Worm (Caenorhabditis elegans) whole organism, L3 larva: ENCODE results near the gene T05A8.7.

ENCODE experiments used
- R02D3.7 ChIP-seq: fragments of 150-350 bp; optimal IDR thresholded peaks from 2 replicates; lab custom pipeline; 2014; ENCODE audit warnings: missing biosample characterization, missing genetic modification characterization
- ZK546.5 ChIP-seq: sonication (generic microtip); optimal IDR thresholded peaks from 2 replicates; lab custom pipeline; 2017; ENCODE audit warnings: missing biosample characterization, missing genetic modification characterization
- aly-2 ChIP-seq: fragments of 150-350 bp; optimal IDR thresholded peaks from 2 replicates; lab custom pipeline; 2014; ENCODE audit warnings: missing biosample characterization, missing genetic modification characterization
- ama-1 ChIP-seq: fragments of 150-350 bp; optimal IDR thresholded peaks from 2 replicates; lab custom pipeline; 2018
- ceh-28 ChIP-seq: fragments of 150-350 bp; optimal IDR thresholded peaks from 2 replicates; lab custom pipeline; 2014; ENCODE audit warnings: missing biosample characterization, missing genetic modification reagents, missing genetic modification characterization
- ceh-82 ChIP-seq: fragments of 150-350 bp; optimal IDR thresholded peaks from 2 replicates; lab custom pipeline; 2014; ENCODE audit warnings: missing biosample characterization, missing genetic modification characterization
- ceh-9 ChIP-seq: sonication (generic microtip); optimal IDR thresholded peaks from 2 replicates; lab custom pipeline; 2018; ENCODE audit warnings: missing biosample characterization, missing genetic modification characterization
- daf-12 ChIP-seq: fragments of 150-350 bp; optimal IDR thresholded peaks from 2 replicates; lab custom pipeline; 2014; ENCODE audit warnings: missing biosample characterization, missing genetic modification reagents, missing genetic modification characterization
- egl-27 ChIP-seq: sonication (generic microtip); optimal IDR thresholded peaks from 4 replicates; lab custom pipeline; 2017; ENCODE audit warnings: missing biosample characterization, missing genetic modification reagents, missing genetic modification characterization
- egl-5 ChIP-seq: fragments of 150-350 bp; optimal IDR thresholded peaks from 2 replicates; lab custom pipeline; 2017; ENCODE audit warnings: missing biosample characterization, missing genetic modification reagents, missing genetic modification characterization, inconsistent platforms
- elt-1 ChIP-seq: fragments of 150-350 bp; optimal IDR thresholded peaks from 2 replicates; lab custom pipeline; 2014; ENCODE audit warnings: missing biosample characterization, missing genetic modification characterization
- elt-2 ChIP-seq: sonication (generic microtip); optimal IDR thresholded peaks from 2 replicates; lab custom pipeline; 2016; ENCODE audit warnings: missing genetic modification reagents, mild to moderate bottlenecking, missing genetic modification characterization, missing compliant biosample characterization
- elt-3 ChIP-seq, 3 experiments: fragments of 150-350 bp in 1 of 3; sonication (generic microtip) in 2 of 3; optimal IDR thresholded peaks; 2 replicates in 2 of 3; 4 replicates in 1 of 3; lab custom pipeline; 2014 to 2017; ENCODE audit warnings: missing biosample characterization in 3 of 3, missing genetic modification characterization in 3 of 3
- eor-1 ChIP-seq, 2 experiments: fragments of 150-350 bp; optimal IDR thresholded peaks; 2 replicates each; lab custom pipeline; 2014 to 2018; ENCODE audit warnings: missing biosample characterization in 2 of 2, missing genetic modification characterization in 2 of 2
- fkh-10 ChIP-seq: sonication (generic microtip); optimal IDR thresholded peaks from 2 replicates; lab custom pipeline; 2017; ENCODE audit warnings: missing biosample characterization, missing genetic modification reagents, missing genetic modification characterization
- fkh-2 ChIP-seq: fragments of 150-350 bp; optimal IDR thresholded peaks from 2 replicates; lab custom pipeline; 2014; ENCODE audit warnings: missing biosample characterization, missing genetic modification reagents, missing genetic modification characterization
- lin-15B ChIP-seq: fragments of 150-350 bp; optimal IDR thresholded peaks from 2 replicates; lab custom pipeline; 2014; ENCODE audit warnings: missing biosample characterization, missing genetic modification characterization
- lin-39 ChIP-seq: fragments of 150-350 bp; optimal IDR thresholded peaks from 2 replicates; lab custom pipeline; 2018; ENCODE audit warnings: missing biosample characterization, missing genetic modification reagents, missing genetic modification characterization
- lsy-12 ChIP-seq: sonication (generic microtip); optimal IDR thresholded peaks from 2 replicates; lab custom pipeline; 2016; ENCODE audit warnings: mild to moderate bottlenecking, missing genetic modification characterization, missing compliant biosample characterization
- mdl-1 ChIP-seq: fragments of 150-350 bp; optimal IDR thresholded peaks from 2 replicates; lab custom pipeline; 2014; ENCODE audit warnings: missing biosample characterization, missing genetic modification characterization
- mml-1 ChIP-seq: fragments of 150-350 bp; sonication (generic microtip); optimal IDR thresholded peaks from 3 replicates; lab custom pipeline; 2014; ENCODE audit warnings: missing biosample characterization, missing genetic modification characterization
- nfya-1 ChIP-seq: sonication (generic microtip); optimal IDR thresholded peaks from 2 replicates; lab custom pipeline; 2017; ENCODE audit warnings: missing genetic modification characterization, mild to moderate bottlenecking, missing compliant biosample characterization, antibody characterized with exemption, moderate library complexity; ENCODE audit not compliant: insufficient read depth
- nhr-11 ChIP-seq: fragments of 150-350 bp; optimal IDR thresholded peaks from 2 replicates; lab custom pipeline; 2014; ENCODE audit warnings: missing biosample characterization, missing genetic modification characterization
- nhr-23 ChIP-seq: fragments of 150-350 bp; optimal IDR thresholded peaks from 2 replicates; lab custom pipeline; 2014; ENCODE audit warnings: missing biosample characterization, missing genetic modification reagents, missing genetic modification characterization
- nhr-237 ChIP-seq: fragments of 150-350 bp; optimal IDR thresholded peaks from 2 replicates; lab custom pipeline; 2014; ENCODE audit warnings: missing biosample characterization, missing genetic modification characterization
- nhr-25 ChIP-seq: sonication (generic microtip); optimal IDR thresholded peaks from 2 replicates; lab custom pipeline; 2017; ENCODE audit warnings: missing biosample characterization, missing genetic modification characterization
- nhr-28 ChIP-seq: fragments of 150-350 bp; optimal IDR thresholded peaks from 2 replicates; lab custom pipeline; 2014; ENCODE audit warnings: missing biosample characterization, missing genetic modification characterization
- nhr-43 ChIP-seq: sonication (generic microtip); optimal IDR thresholded peaks from 2 replicates; lab custom pipeline; 2016; ENCODE audit warnings: mild to moderate bottlenecking, missing genetic modification characterization, missing compliant biosample characterization; ENCODE audit not compliant: poor library complexity, severe bottlenecking
- nhr-77 ChIP-seq: fragments of 150-350 bp; optimal IDR thresholded peaks from 2 replicates; lab custom pipeline; 2014; ENCODE audit warnings: missing biosample characterization, missing genetic modification characterization
- pha-4 ChIP-seq: fragments of 150-350 bp; optimal IDR thresholded peaks from 2 replicates; lab custom pipeline; 2014; ENCODE audit warnings: missing biosample characterization, missing genetic modification reagents, missing genetic modification characterization
- pqm-1 ChIP-seq: fragments of 150-350 bp; optimal IDR thresholded peaks from 2 replicates; lab custom pipeline; 2017; ENCODE audit warnings: missing biosample characterization, missing genetic modification characterization, inconsistent platforms
- sea-2 ChIP-seq: fragments of 150-350 bp; sonication (generic microtip); optimal IDR thresholded peaks from 4 replicates; lab custom pipeline; 2014; ENCODE audit warnings: missing biosample characterization, missing genetic modification reagents, missing genetic modification characterization
- skn-1 ChIP-seq: fragments of 150-350 bp; optimal IDR thresholded peaks from 2 replicates; lab custom pipeline; 2014; ENCODE audit warnings: missing biosample characterization, missing genetic modification characterization
- snpc-4 ChIP-seq: fragments of 150-350 bp; optimal IDR thresholded peaks from 2 replicates; lab custom pipeline; 2014; ENCODE audit warnings: missing biosample characterization, missing genetic modification characterization
- tbx-2 ChIP-seq: sonication (generic microtip); optimal IDR thresholded peaks from 2 replicates; lab custom pipeline; 2016; ENCODE audit warnings: mild to moderate bottlenecking, missing genetic modification characterization, missing compliant biosample characterization
- unc-39 ChIP-seq: sonication (generic microtip); optimal IDR thresholded peaks from 4 replicates; lab custom pipeline; 2017; ENCODE audit warnings: missing biosample characterization, missing genetic modification characterization
- zag-1 ChIP-seq: fragments of 150-350 bp; optimal IDR thresholded peaks from 2 replicates; lab custom pipeline; 2014; ENCODE audit warnings: missing biosample characterization, missing genetic modification characterization
- ztf-4 ChIP-seq: fragments of 150-350 bp; optimal IDR thresholded peaks from 2 replicates; lab custom pipeline; 2014; ENCODE audit warnings: missing biosample characterization, missing genetic modification characterization

The T05A8.7 gene

ce11 chrII:2772166-2772565 is 30.0 kb upstream of the T05A8.7 start, which contains the start of gene sdz-10:
Gene sdz-10, minus strand, starts transcription at chrII:2772266.
- TF ChIP-seq egl-5 (tag; lab: Kevin White, UChicago) (no peak), fkh-2 (tag; lab: Kevin White, UChicago) (no peak), eor-1 (tag; optimal IDR thresholded peaks at IDR 0.05; lab: Kevin White, UChicago) (no peak), lsy-12 (no peak), snpc-4 (tag; lab: Kevin White, UChicago) (no peak), zag-1 (tag; lab: Kevin White, UChicago) (no peak), tbx-2 (tag; lab: Kevin White, UChicago) (no peak)

DNA sequence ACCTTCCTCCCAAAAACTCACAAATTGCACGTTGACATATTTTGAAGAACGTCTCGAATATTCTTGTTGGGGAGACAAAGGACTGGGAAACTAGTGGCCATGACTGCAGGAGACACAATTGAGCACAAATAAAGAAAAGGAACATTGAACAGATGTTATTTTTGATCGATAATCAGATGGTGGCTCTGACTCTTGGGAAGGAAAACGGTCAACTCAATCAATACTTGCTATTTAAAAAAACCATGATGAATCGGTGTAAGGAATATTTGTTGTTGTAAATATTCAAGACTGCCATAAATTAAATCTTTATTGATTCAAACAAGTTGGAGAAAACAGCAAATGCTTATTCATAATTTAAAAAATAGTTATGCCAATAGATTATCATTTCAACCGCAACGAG is 28.6 kb upstream of the T05A8.7 start, which contains the start of gene fbxb-105:
Gene fbxb-105 (minus strand): TSS at position 101 of the 400 bp plus-strand sequence.
- TF ChIP-seq nhr-25 (no peak), fkh-2 (tag; lab: Kevin White, UChicago) (no peak), elt-2 (no peak), snpc-4 (tag; lab: Kevin White, UChicago) (no peak), nfya-1 (tag; lab: Kevin White, UChicago) (no peak), nhr-11 (tag; lab: Kevin White, UChicago) (no peak), pha-4 (no peak), R02D3.7 (tag; lab: Kevin White, UChicago) (no peak), egl-27 (no peak), nhr-77 (tag; lab: Kevin White, UChicago) (no peak), zag-1 (tag; lab: Kevin White, UChicago) (no peak), ceh-9 (tag; lab: Kevin White, UChicago) (no peak)

- no peak for TF ChIP-seq ceh-9 (tag; lab: Kevin White, UChicago)
- TF ChIP-seq elt-1 (tag; lab: Kevin White, UChicago) = no peak
- TF ChIP-seq zag-1 (tag; lab: Kevin White, UChicago) = no peak
- no peak for TF ChIP-seq nhr-28 (tag; lab: Kevin White, UChicago)
- TF ChIP-seq nhr-77 (tag; lab: Kevin White, UChicago) = no peak
- no peak for TF ChIP-seq daf-12 (tag; lab: Kevin White, UChicago)
- TF ChIP-seq nhr-23 (tag; lab: Kevin White, UChicago) = no peak
- no peak for TF ChIP-seq mdl-1 (tag; lab: Kevin White, UChicago)
- TF ChIP-seq egl-27 = no peak
- TF ChIP-seq egl-5 (tag; lab: Kevin White, UChicago) = no peak
- TF ChIP-seq R02D3.7 (tag; lab: Kevin White, UChicago) = no peak
- TF ChIP-seq mml-1 = no peak
- no peak for TF ChIP-seq nhr-11 (tag; lab: Kevin White, UChicago)
- TF ChIP-seq lin-15B (tag; lab: Kevin White, UChicago) = no peak
- no peak for TF ChIP-seq lin-39 (tag; lab: Kevin White, UChicago)
- no peak for TF ChIP-seq elt-2
- no peak for TF ChIP-seq sea-2 (GFP tag; lab: Kevin White, UChicago)
- TF ChIP-seq tbx-2 (tag; lab: Kevin White, UChicago) = no peak
- TF ChIP-seq, all 47 proteins: peak for 0
These were observed 26.9 kb upstream of the T05A8.7 start, which contains the start of gene F08D12.7 for ce11 chrII:2769021-2769420. Gene F08D12.7, minus strand, starts transcription at chrII:2769121.

DNA sequence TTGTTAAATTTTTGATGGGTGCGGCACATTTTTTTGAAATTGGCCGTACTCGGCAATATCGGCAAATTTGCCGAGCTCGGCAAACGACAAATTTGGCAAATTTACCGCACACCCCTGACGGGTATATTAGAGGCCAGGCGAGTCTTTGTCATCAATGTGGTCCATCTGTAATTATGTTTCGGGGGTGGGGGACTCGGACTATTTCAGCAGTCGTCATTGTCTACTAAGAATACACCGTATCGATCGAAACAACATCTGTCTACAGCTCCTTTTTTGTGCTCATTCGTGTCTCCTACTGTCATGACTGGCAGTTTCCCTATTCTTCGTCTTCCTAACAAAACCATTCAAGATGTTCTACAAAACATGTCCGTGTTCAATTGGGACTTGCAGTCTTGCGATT is 24.2 kb upstream of the T05A8.7 start, which contains the start of gene F08D12.15:
Gene F08D12.15 (plus strand): TSS at position 301 of the 400 bp plus-strand sequence.
- no peak for TF ChIP-seq nhr-23 (tag; lab: Kevin White, UChicago)
- no peak for TF ChIP-seq ceh-82
- no peak for TF ChIP-seq nhr-43
- no peak for TF ChIP-seq egl-5 (tag; lab: Kevin White, UChicago)
- TF ChIP-seq skn-1 (tag; lab: Kevin White, UChicago) = no peak
- no peak for TF ChIP-seq mdl-1 (tag; lab: Kevin White, UChicago)
- TF ChIP-seq ZK546.5 (tag; lab: Kevin White, UChicago) = no peak
- no peak for TF ChIP-seq aly-2 (tag; lab: Kevin White, UChicago)
- TF ChIP-seq snpc-4 (tag; lab: Kevin White, UChicago) = no peak
- TF ChIP-seq ceh-9 (tag; lab: Kevin White, UChicago) = no peak
- TF ChIP-seq ztf-4 (tag; lab: Kevin White, UChicago) = no peak
- no peak for TF ChIP-seq unc-39 (tag; lab: Kevin White, UChicago)
- no peak for TF ChIP-seq zag-1 (tag; lab: Kevin White, UChicago)
- no peak for TF ChIP-seq egl-27
- no peak for TF ChIP-seq R02D3.7 (tag; lab: Kevin White, UChicago)

DNA sequence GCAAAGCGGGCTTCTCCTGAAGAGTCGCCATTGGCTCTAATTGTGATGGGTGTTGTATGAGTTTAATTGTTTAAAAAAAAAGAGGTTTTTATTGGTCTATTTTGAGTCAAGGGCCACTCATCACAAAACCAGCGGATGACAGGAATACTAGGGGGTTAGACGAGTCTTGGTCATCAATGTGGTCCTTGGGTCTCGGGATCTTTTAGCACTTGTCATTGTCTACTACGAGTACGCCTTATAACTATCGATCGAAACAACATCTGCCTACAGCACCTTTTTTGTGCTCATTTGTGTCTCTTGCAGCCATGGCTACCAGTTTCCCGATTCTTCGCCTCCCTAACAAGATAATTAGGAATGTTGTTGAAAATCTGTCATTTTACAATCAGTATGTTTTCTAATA is 22.5 kb upstream of the T05A8.7 start, which contains the start of gene fbxb-108:
Gene fbxb-108 (plus strand): TSS at position 301 of the 400 bp plus-strand sequence.
- no peak for TF ChIP-seq nhr-237
- no peak for TF ChIP-seq pqm-1 (tag; lab: Kevin White, UChicago)
- no peak for TF ChIP-seq ama-1 (lab: Kevin White, UChicago)
- TF ChIP-seq aly-2 (tag; lab: Kevin White, UChicago) = no peak
- no peak for TF ChIP-seq eor-1 (tag; optimal IDR thresholded peaks at IDR 0.05; lab: Kevin White, UChicago)
- no peak for TF ChIP-seq nhr-25
- TF ChIP-seq nhr-23 (tag; lab: Kevin White, UChicago) = no peak
- TF ChIP-seq fkh-10 = no peak
- TF ChIP-seq ztf-4 (tag; lab: Kevin White, UChicago) = no peak
- no peak for TF ChIP-seq elt-3 (tag; optimal IDR thresholded peaks at IDR 0.05; lab: Kevin White, UChicago)
- TF ChIP-seq ceh-28 = no peak
- no peak for TF ChIP-seq nhr-43
- no peak for TF ChIP-seq R02D3.7 (tag; lab: Kevin White, UChicago)
- TF ChIP-seq snpc-4 (tag; lab: Kevin White, UChicago) = no peak
- no peak for TF ChIP-seq sea-2 (GFP tag; lab: Kevin White, UChicago)
